Worm (Caenorhabditis elegans): ENCODE measurements around the gene dnj-16.

dnj-16 gene

ce11 chrIII:4242225-4242862 is 51.4 kb downstream of the dnj-16 start, which contains the start of gene F43C1.7:
F43C1.7 (minus strand) TSS chrIII:4242575.
- TF ChIP-seq zip-2 (tag; optimal IDR thresholded peaks at IDR 0.05), result peak; percentile 90
- peak; percentile 15 for TF ChIP-seq unc-39 (tag; optimal IDR thresholded peaks at IDR 0.05)
- no peak for TF ChIP-seq jun-1 (tag; optimal IDR thresholded peaks at IDR 0.05)
